Fruit fly (Drosophila melanogaster) whole organism, embryonic: ENCODE results near the gene Acat2.

Experiments
- Antp ChIP-seq: fragments of 200-800 bp; sonication (Bioruptor generic); optimal IDR thresholded peaks from 3 replicates; lab custom pipeline; 2016; ENCODE audit warnings: missing biosample characterization, missing genetic modification characterization
- Atf6 ChIP-seq: fragments of 200-800 bp; sonication (Bioruptor generic); IDR thresholded peaks from 2 replicates; pipeline ENCODE4 v1.3.6; 2022; ENCODE audit warnings: missing biosample characterization, missing genetic modification characterization
- Bgb ChIP-seq: fragments of 200-800 bp; sonication (Bioruptor generic); IDR thresholded peaks from 2 replicates; pipeline ENCODE4 v1.3.6; 2022; ENCODE audit warnings: missing biosample characterization, missing genetic modification characterization; ENCODE audit not compliant: partially characterized antibody
- CG10321 ChIP-seq: fragments of 200-800 bp; sonication (Bioruptor generic); IDR thresholded peaks from 2 replicates; pipeline ENCODE4 v1.3.6; 2022; ENCODE audit warnings: missing biosample characterization, missing genetic modification characterization
- CG10543 ChIP-seq: fragments of 200-800 bp; sonication (Bioruptor generic); optimal IDR thresholded peaks from 3 replicates; lab custom pipeline; 2017; ENCODE audit warnings: missing biosample characterization, mild to moderate bottlenecking, missing genetic modification characterization, moderate library complexity
- CG11695 ChIP-seq: fragments of 200-800 bp; sonication (Bioruptor generic); IDR thresholded peaks from 3 replicates; pipeline ENCODE4 v1.3.6; 2022; ENCODE audit warnings: missing biosample characterization, missing genetic modification characterization
- CG12236 ChIP-seq: fragments of 200-800 bp; sonication (Bioruptor generic); optimal IDR thresholded peaks from 2 replicates; lab custom pipeline; 2016; ENCODE audit warnings: missing biosample characterization, missing genetic modification characterization
- CG12942 ChIP-seq: fragments of 200-800 bp; sonication (Bioruptor generic); optimal IDR thresholded peaks from 3 replicates; lab custom pipeline; 2016; ENCODE audit warnings: missing biosample characterization, missing genetic modification characterization
- CG13424 ChIP-seq: fragments of 200-800 bp; sonication (Bioruptor generic); optimal IDR thresholded peaks from 2 replicates; lab custom pipeline; 2019; ENCODE audit warnings: missing biosample characterization, mild to moderate bottlenecking, missing genetic modification characterization, moderate library complexity
- CG1602 ChIP-seq: fragments of 200-800 bp; sonication (Bioruptor generic); optimal IDR thresholded peaks from 3 replicates; lab custom pipeline; 2016; ENCODE audit warnings: missing biosample characterization, missing genetic modification characterization
- CG1603 ChIP-seq: fragments of 200-800 bp; sonication (Bioruptor generic); optimal IDR thresholded peaks from 2 replicates; lab custom pipeline; 2019; ENCODE audit warnings: missing biosample characterization, mild to moderate bottlenecking, missing genetic modification characterization, moderate library complexity
- CG17568 ChIP-seq: fragments of 200-800 bp; sonication (Bioruptor generic); optimal IDR thresholded peaks from 2 replicates; lab custom pipeline; 2018; ENCODE audit warnings: missing biosample characterization, mild to moderate bottlenecking, missing genetic modification characterization, moderate library complexity
- CG18011 ChIP-seq: fragments of 200-800 bp; sonication (Bioruptor generic); optimal IDR thresholded peaks from 2 replicates; lab custom pipeline; 2017; ENCODE audit warnings: missing biosample characterization, missing genetic modification characterization, mild to moderate bottlenecking, moderate library complexity, missing genotype
- CG2889 ChIP-seq: fragments of 200-800 bp; sonication (Bioruptor generic); IDR thresholded peaks from 3 replicates; pipeline ENCODE4 v1.3.6; 2022; ENCODE audit warnings: missing biosample characterization, missing genetic modification characterization
- CG3281 ChIP-seq: fragments of 200-800 bp; sonication (Bioruptor generic); optimal IDR thresholded peaks from 3 replicates; lab custom pipeline; 2017; ENCODE audit warnings: missing biosample characterization, mild to moderate bottlenecking, missing genetic modification characterization
- CG6175 ChIP-seq: fragments of 200-800 bp; sonication (Bioruptor generic); IDR thresholded peaks from 3 replicates; pipeline ENCODE4 v1.3.6; 2022; ENCODE audit warnings: missing biosample characterization, missing genetic modification characterization
- CG8089 ChIP-seq: fragments of 200-800 bp; sonication (Bioruptor generic); optimal IDR thresholded peaks from 3 replicates; lab custom pipeline; 2016; ENCODE audit warnings: missing biosample characterization, missing genetic modification characterization
- D19A ChIP-seq: fragments of 200-800 bp; optimal IDR thresholded peaks from 3 replicates; lab custom pipeline; 2019; ENCODE audit warnings: missing biosample characterization, mild to moderate bottlenecking, missing genetic modification characterization, moderate library complexity
- Doc3 ChIP-seq: fragments of 200-800 bp; sonication (Bioruptor generic); IDR thresholded peaks from 3 replicates; pipeline ENCODE4 v1.3.6; 2022; ENCODE audit warnings: missing biosample characterization, missing genetic modification characterization; ENCODE audit not compliant: partially characterized antibody
- Drgx ChIP-seq: fragments of 200-800 bp; sonication (Bioruptor generic); IDR thresholded peaks from 2 replicates; pipeline ENCODE4 v1.3.6; 2022; ENCODE audit warnings: missing biosample characterization, missing genetic modification characterization
- Ets65A ChIP-seq: fragments of 200-800 bp; sonication (Bioruptor generic); peaks from one replicate; lab custom pipeline; 2016; ENCODE audit warnings: missing biosample characterization, missing genetic modification characterization
- Gsc ChIP-seq: fragments of 200-800 bp; sonication (Bioruptor generic); IDR thresholded peaks from 2 replicates; pipeline ENCODE4 v1.3.6; 2022; ENCODE audit warnings: missing biosample characterization, missing genetic modification characterization
- Med ChIP-seq: fragments of 200-800 bp; sonication (Bioruptor generic); peaks from one replicate; lab custom pipeline; 2016; ENCODE audit warnings: missing biosample characterization, missing genetic modification characterization, mild to moderate bottlenecking, inconsistent platforms, moderate library complexity
- Ptx1 ChIP-seq: fragments of 200-800 bp; sonication (Bioruptor generic); IDR thresholded peaks from 2 replicates; pipeline ENCODE4 v1.3.6; 2022; ENCODE audit warnings: missing biosample characterization, missing genetic modification characterization
- Rx ChIP-seq: fragments of 200-800 bp; sonication (Bioruptor generic); IDR thresholded peaks from 2 replicates; pipeline ENCODE4 v1.3.6; 2022; ENCODE audit warnings: missing biosample characterization, missing genetic modification characterization
- Scr ChIP-seq: fragments of 200-800 bp; sonication (Bioruptor generic); IDR thresholded peaks from 2 replicates; pipeline ENCODE4 v1.3.6; 2022; ENCODE audit warnings: missing biosample characterization, missing genetic modification characterization; ENCODE audit not compliant: partially characterized antibody
- amos ChIP-seq: fragments of 200-800 bp; sonication (Bioruptor generic); IDR thresholded peaks from 2 replicates; pipeline ENCODE4 v1.3.6; 2022; ENCODE audit warnings: missing biosample characterization, missing genetic modification characterization; ENCODE audit not compliant: partially characterized antibody
- bsh ChIP-seq, 2 experiments: fragments of 200-800 bp; sonication (Bioruptor generic); optimal IDR thresholded peaks; 2 replicates each; lab custom pipeline; 2017 to 2018; ENCODE audit warnings: mild to moderate bottlenecking in 2 of 2, missing biosample characterization in 2 of 2, missing genetic modification characterization in 2 of 2, moderate library complexity in 1 of 2
- crol ChIP-seq: fragments of 200-800 bp; sonication (Bioruptor generic); IDR thresholded peaks from 2 replicates; pipeline ENCODE4 v1.3.6; 2022; ENCODE audit warnings: missing biosample characterization, missing genetic modification characterization
- exex ChIP-seq: fragments of 200-800 bp; sonication (Bioruptor generic); optimal IDR thresholded peaks from 4 replicates; lab custom pipeline; 2018; ENCODE audit warnings: missing biosample characterization, mild to moderate bottlenecking, missing genetic modification characterization, moderate library complexity
- gcm ChIP-seq: fragments of 200-800 bp; sonication (Bioruptor generic); optimal IDR thresholded peaks from 2 replicates; lab custom pipeline; 2019; ENCODE audit warnings: missing biosample characterization, mild to moderate bottlenecking, missing genetic modification characterization, moderate library complexity
- grn ChIP-seq: fragments of 200-800 bp; sonication (Bioruptor generic); optimal IDR thresholded peaks from 3 replicates; lab custom pipeline; 2017; ENCODE audit warnings: missing biosample characterization, missing genetic modification characterization
- lilli ChIP-seq: fragments of 200-800 bp; sonication (Bioruptor generic); optimal IDR thresholded peaks from 3 replicates; lab custom pipeline; 2016; ENCODE audit warnings: missing biosample characterization, missing genetic modification characterization
- nom ChIP-seq: fragments of 200-800 bp; sonication (Bioruptor generic); optimal IDR thresholded peaks from 2 replicates; lab custom pipeline; 2017; ENCODE audit warnings: missing biosample characterization, missing genetic modification characterization, mild to moderate bottlenecking, moderate library complexity, missing genetic modification reagents
- pfk ChIP-seq: fragments of 200-800 bp; sonication (Bioruptor generic); optimal IDR thresholded peaks from 2 replicates; lab custom pipeline; 2018; ENCODE audit warnings: missing biosample characterization, mild to moderate bottlenecking, missing genetic modification characterization, moderate library complexity
- row ChIP-seq: fragments of 200-800 bp; sonication (Bioruptor generic); IDR thresholded peaks from 3 replicates; pipeline ENCODE4 v1.3.6; 2022; ENCODE audit warnings: missing biosample characterization, missing genetic modification characterization
- schlank ChIP-seq: fragments of 200-800 bp; sonication (Bioruptor generic); optimal IDR thresholded peaks from 2 replicates; lab custom pipeline; 2018; ENCODE audit warnings: missing biosample characterization, mild to moderate bottlenecking, missing genetic modification characterization
- scrt ChIP-seq: fragments of 200-800 bp; sonication (Bioruptor generic); optimal IDR thresholded peaks from 2 replicates; lab custom pipeline; 2018; ENCODE audit warnings: missing biosample characterization, mild to moderate bottlenecking, missing genetic modification characterization, moderate library complexity
- sd ChIP-seq: fragments of 200-800 bp; sonication (Bioruptor generic); optimal IDR thresholded peaks from 3 replicates; lab custom pipeline; 2018; ENCODE audit warnings: missing biosample characterization, mild to moderate bottlenecking, missing genetic modification characterization, moderate library complexity
- sens ChIP-seq: fragments of 200-800 bp; sonication (Bioruptor generic); peaks from one replicate; lab custom pipeline; 2016; ENCODE audit warnings: missing biosample characterization, missing genetic modification characterization
- sens-2 ChIP-seq: fragments of 200-800 bp; sonication (Bioruptor generic); IDR thresholded peaks from 2 replicates; pipeline ENCODE4 v1.3.6; 2022; ENCODE audit warnings: missing biosample characterization, missing genetic modification characterization
- seq ChIP-seq: fragments of 200-800 bp; sonication (Bioruptor generic); IDR thresholded peaks from 2 replicates; pipeline ENCODE4 v1.3.6; 2022; ENCODE audit warnings: missing biosample characterization, missing genetic modification characterization
- sob ChIP-seq: fragments of 200-800 bp; sonication (Bioruptor generic); IDR thresholded peaks from 2 replicates; pipeline ENCODE4 v1.3.6; 2022; ENCODE audit warnings: missing biosample characterization, missing genetic modification characterization
- sug ChIP-seq: fragments of 200-800 bp; optimal IDR thresholded peaks from 2 replicates; lab custom pipeline; 2019; ENCODE audit warnings: missing biosample characterization, mild to moderate bottlenecking, missing genetic modification characterization, moderate library complexity
- z ChIP-seq: fragments of 200-800 bp; sonication (Bioruptor generic); IDR thresholded peaks from 3 replicates; pipeline ENCODE4 v1.3.6; 2022; ENCODE audit warnings: missing biosample characterization, missing genetic modification characterization
- zfh1 ChIP-seq: fragments of 200-800 bp; sonication (Bioruptor generic); IDR thresholded peaks from 3 replicates; pipeline ENCODE4 v1.3.6; 2022; ENCODE audit warnings: missing biosample characterization, missing genetic modification characterization

Acat2 gene

dm6 chr3L:1342133-1342580 lies 39.4 kb downstream of the Acat2 start, which contains the start of gene indra (continued):
- no peak for TF ChIP-seq scrt (GFP tag; lab: Kevin White, UChicago)
- no peak for TF ChIP-seq pfk (GFP tag; lab: Kevin White, UChicago)
- no peak for TF ChIP-seq CG11695 (GFP tag; lab: Robert Waterston, UW)

dm6 chr3L:1346956-1347587 lies 44.3 kb downstream of the Acat2 start:
- TF ChIP-seq exex (tag; lab: Kevin White, UChicago) (peak; percentile 42), gcm (GFP tag; lab: Kevin White, UChicago) (peak; percentile 68), Scr (GFP tag; lab: Robert Waterston, UW) (peak; percentile 17; the same call in 1 of the 2 replicates), crol (GFP tag; lab: Robert Waterston, UW) (0 out of 2 replicates have a peak, but pooled peaks have one; percentile 19), Atf6 (GFP tag; lab: Robert Waterston, UW) (0 out of 2 replicates have a peak, but pooled peaks have one; percentile 9), Bgb (no peak), CG10543 (GFP tag; lab: Kevin White, UChicago) (peak; percentile 44), Ets65A (peak; percentile 76), sug (tag; lab: Kevin White, UChicago) (peak; percentile 51), Doc3 (0 out of 3 replicates have a peak, but pooled peaks have one; percentile 15), grn (GFP tag; lab: Kevin White, UChicago) (peak; percentile 44), CG12942 (GFP tag; lab: Kevin White, UChicago) (no peak), CG10321 (GFP tag; lab: Robert Waterston, UW) (no peak), CG6175 (GFP tag; lab: Robert Waterston, UW) (0 out of 3 replicates have a peak, but pooled peaks have one; percentile 14), Med (peak; percentile 70), amos (GFP tag; lab: Robert Waterston, UW) (peak; percentile 9; the same call in 1 of the 2 replicates), CG1602 (GFP tag; lab: Kevin White, UChicago) (no peak)

- TF ChIP-seq CG2889 (GFP tag; lab: Robert Waterston, UW) (no peak), CG1603 (tag; lab: Kevin White, UChicago) (peak; percentile 23), Antp (GFP tag; lab: Kevin White, UChicago) (peak; percentile 9), row (GFP tag; lab: Robert Waterston, UW) (peak; percentile 22; the same call in 1 of the 3 replicates), CG12236 (GFP tag; lab: Kevin White, UChicago) (no peak), Drgx (GFP tag; lab: Robert Waterston, UW) (peak; percentile 84), CG17568 (GFP tag; lab: Kevin White, UChicago) (no peak), z (GFP tag; lab: Robert Waterston, UW) (no peak), sens-2 (0 out of 2 replicates have a peak, but pooled peaks have one; percentile 5), Rx (GFP tag; lab: Robert Waterston, UW) (0 out of 2 replicates have a peak, but pooled peaks have one; percentile 21), Med (peak; percentile 77), CG18011 (no peak), zfh1 (GFP tag; lab: Robert Waterston, UW) (0 out of 3 replicates have a peak, but pooled peaks have one; percentile 23), nom (peak; percentile 1), Gsc (GFP tag; lab: Robert Waterston, UW) (0 out of 2 replicates have a peak, but pooled peaks have one; percentile 28), CG8089 (GFP tag; lab: Kevin White, UChicago) (no peak), lilli (GFP tag; lab: Kevin White, UChicago) (no peak), bsh (GFP tag; optimal IDR thresholded peaks at IDR 0.05; lab: Kevin White, UChicago) (peak in 1 of 2 experiments; percentile 56), Ptx1 (0 out of 2 replicates have a peak, but pooled peaks have one; percentile 29), D19A (tag; lab: Kevin White, UChicago) (peak; percentile 82), CG13424 (tag; lab: Kevin White, UChicago) (no peak), CG3281 (GFP tag; lab: Kevin White, UChicago) (no peak), schlank (no peak), sd (tag; lab: Kevin White, UChicago) (no peak), sens (GFP tag; lab: Kevin White, UChicago) (peak; percentile 74), seq (no peak), sob (GFP tag; lab: Robert Waterston, UW) (no peak)
These were observed 45.5 kb downstream of the Acat2 start for dm6 chr3L:1348248-1348647.
